Fruit fly (Drosophila melanogaster) whole organism, adult: ENCODE measurements around the gene Gr66a.

Experiments used
- CG11617 ChIP-seq: fragments of 200-800 bp; sonication (Bioruptor generic); optimal IDR thresholded peaks from 2 replicates; lab custom pipeline; 2017; ENCODE audit warnings: mild to moderate bottlenecking, missing biosample characterization, missing genetic modification reagents, missing genetic modification characterization
- CG1620 ChIP-seq: fragments of 200-800 bp; sonication (Bioruptor generic); optimal IDR thresholded peaks from 2 replicates; lab custom pipeline; 2016; ENCODE audit warnings: missing biosample characterization, missing genetic modification characterization
- CG7101 ChIP-seq: fragments of 200-800 bp; sonication (Bioruptor generic); optimal IDR thresholded peaks from 2 replicates; lab custom pipeline; 2018; ENCODE audit warnings: missing biosample characterization, mild to moderate bottlenecking, missing genetic modification characterization, moderate library complexity

dm6 chr3L:8328283-8328682 lies 21.5 kb upstream of the Gr66a start, which contains the start of gene CG34462:
- TF ChIP-seq CG1620 (GFP tag; lab: Kevin White, UChicago) (no peak), CG7101 (no peak), CG11617 (GFP tag; lab: Kevin White, UChicago) (no peak)
